Worm (Caenorhabditis elegans): ENCODE data around the gene C01G12.9.

- TF ChIP-seq lin-15B (tag; optimal IDR thresholded peaks at IDR 0.05) (no peak), unc-62 (GFP tag; optimal IDR thresholded peaks at IDR 0.05) (no peak), fkh-10 (GFP tag; optimal IDR thresholded peaks at IDR 0.05) (no peak), ztf-4 (tag; optimal IDR thresholded peaks at IDR 0.05) (peak; percentile 69), pqm-1 (tag; optimal IDR thresholded peaks at IDR 0.05) (no peak), jun-1 (tag; optimal IDR thresholded peaks at IDR 0.05) (peak; percentile 25), elt-2 (tag; optimal IDR thresholded peaks at IDR 0.05) (peak; percentile 77), nhr-237 (tag; optimal IDR thresholded peaks at IDR 0.05) (no peak), blmp-1 (tag; optimal IDR thresholded peaks at IDR 0.05) (no peak), nhr-11 (tag; optimal IDR thresholded peaks at IDR 0.05) (peak; percentile 73), elt-3 (tag; optimal IDR thresholded peaks at IDR 0.05) (peak in 2 of 6 experiments; percentile 38 to 54)
Measured at ce11 chrII:14598367-14598766, 19.6 kb downstream of the C01G12.9 start.

Data from whole organism, L1 larva.